Fruit fly (Drosophila melanogaster) whole organism, embryonic: ENCODE measurements around the gene red.
A peak's percentile ranks its signal among the peaks of the same experiment; 100 is the strongest.

Experiments
- Antp ChIP-seq: fragments of 200-800 bp; sonication (Bioruptor generic); optimal IDR thresholded peaks from 3 replicates; lab custom pipeline; 2016; ENCODE audit warnings: missing biosample characterization, missing genetic modification characterization
- CG10147 ChIP-seq: fragments of 200-800 bp; sonication (Bioruptor generic); optimal IDR thresholded peaks from 2 replicates; lab custom pipeline; 2019; ENCODE audit warnings: missing biosample characterization, mild to moderate bottlenecking, missing genetic modification characterization, moderate library complexity
- CG10959 ChIP-seq: fragments of 200-800 bp; sonication (Bioruptor generic); IDR thresholded peaks from 2 replicates; pipeline ENCODE4 v1.3.6; 2022; ENCODE audit warnings: missing biosample characterization, missing genetic modification characterization
- CG11723 ChIP-seq: fragments of 200-800 bp; sonication (Bioruptor generic); optimal IDR thresholded peaks from 2 replicates; lab custom pipeline; 2017; ENCODE audit warnings: missing biosample characterization, mild to moderate bottlenecking, missing genetic modification characterization
- CG12155 ChIP-seq: fragments of 200-800 bp; sonication (Bioruptor generic); optimal IDR thresholded peaks from 3 replicates; lab custom pipeline; 2016; ENCODE audit warnings: missing biosample characterization, missing genetic modification characterization
- CG12219 ChIP-seq: fragments of 200-800 bp; sonication (Bioruptor generic); optimal IDR thresholded peaks from 3 replicates; lab custom pipeline; 2018; ENCODE audit warnings: missing biosample characterization, mild to moderate bottlenecking, missing genetic modification characterization
- CG12236 ChIP-seq: fragments of 200-800 bp; sonication (Bioruptor generic); optimal IDR thresholded peaks from 2 replicates; lab custom pipeline; 2016; ENCODE audit warnings: missing biosample characterization, missing genetic modification characterization
- CG14667 ChIP-seq: fragments of 200-800 bp; sonication (Bioruptor generic); IDR thresholded peaks from 2 replicates; pipeline ENCODE4 v1.3.6; 2022; ENCODE audit warnings: missing biosample characterization, missing genetic modification characterization
- CG15269 ChIP-seq: fragments of 200-800 bp; sonication (Bioruptor generic); optimal IDR thresholded peaks from 2 replicates; lab custom pipeline; 2018; ENCODE audit warnings: missing biosample characterization, mild to moderate bottlenecking, missing genetic modification characterization, moderate library complexity
- CG15479 ChIP-seq: fragments of 200-800 bp; sonication (Bioruptor generic); optimal IDR thresholded peaks from 3 replicates; lab custom pipeline; 2019; ENCODE audit warnings: missing biosample characterization, mild to moderate bottlenecking, missing genetic modification characterization, moderate library complexity
- CG15514 ChIP-seq: fragments of 200-800 bp; sonication (Bioruptor generic); optimal IDR thresholded peaks from 3 replicates; lab custom pipeline; 2017; ENCODE audit warnings: missing biosample characterization, missing genetic modification characterization, mild to moderate bottlenecking, moderate library complexity, missing genetic modification reagents
- CG17612 ChIP-seq: fragments of 200-800 bp; sonication (Bioruptor generic); IDR thresholded peaks from 2 replicates; pipeline ENCODE4 v1.3.6; 2022; ENCODE audit warnings: missing biosample characterization, missing genetic modification characterization
- CG2199 ChIP-seq: fragments of 200-800 bp; sonication (Bioruptor generic); IDR thresholded peaks from 3 replicates; pipeline ENCODE4 v1.3.6; 2022; ENCODE audit warnings: missing biosample characterization, missing genetic modification characterization
- CG2678 ChIP-seq: fragments of 200-800 bp; sonication (Bioruptor generic); optimal IDR thresholded peaks from 3 replicates; lab custom pipeline; 2019; ENCODE audit warnings: missing biosample characterization, mild to moderate bottlenecking, missing genetic modification characterization, moderate library complexity
- CG31388 ChIP-seq: fragments of 200-800 bp; sonication (Bioruptor generic); optimal IDR thresholded peaks from 2 replicates; lab custom pipeline; 2016; ENCODE audit warnings: missing biosample characterization, missing genetic modification characterization
- CG3838 ChIP-seq: fragments of 200-800 bp; sonication (Bioruptor generic); optimal IDR thresholded peaks from 3 replicates; lab custom pipeline; 2016; ENCODE audit warnings: missing biosample characterization, missing genetic modification characterization
- CG4360 ChIP-seq: fragments of 200-800 bp; sonication (Bioruptor generic); IDR thresholded peaks from 2 replicates; pipeline ENCODE4 v1.3.6; 2022; ENCODE audit warnings: missing biosample characterization, missing genetic modification characterization
- CG5180 ChIP-seq: fragments of 200-800 bp; sonication (Bioruptor generic); optimal IDR thresholded peaks from 3 replicates; lab custom pipeline; 2017; ENCODE audit warnings: missing biosample characterization, missing genetic modification characterization, mild to moderate bottlenecking, moderate library complexity, missing genetic modification reagents
- CG6654 ChIP-seq: fragments of 200-800 bp; sonication (Bioruptor generic); optimal IDR thresholded peaks from 2 replicates; lab custom pipeline; 2017; ENCODE audit warnings: missing biosample characterization, mild to moderate bottlenecking, missing genetic modification characterization
- CG7786 ChIP-seq: fragments of 200-800 bp; sonication (Bioruptor generic); optimal IDR thresholded peaks from 2 replicates; lab custom pipeline; 2016; ENCODE audit warnings: missing biosample characterization, missing genetic modification characterization
- CG9727 ChIP-seq: fragments of 200-800 bp; sonication (Bioruptor generic); optimal IDR thresholded peaks from 3 replicates; lab custom pipeline; 2017; ENCODE audit warnings: missing biosample characterization, mild to moderate bottlenecking, missing genetic modification characterization
- CTCF ChIP-seq: fragments of 200-800 bp; sonication (Bioruptor generic); optimal IDR thresholded peaks from 2 replicates; lab custom pipeline; 2017; ENCODE audit warnings: missing biosample characterization, mild to moderate bottlenecking, missing genetic modification characterization, moderate library complexity
- Dref ChIP-seq: fragments of 200-800 bp; sonication (Bioruptor generic); IDR thresholded peaks from 2 replicates; pipeline ENCODE4 v1.3.6; 2022; ENCODE audit warnings: missing biosample characterization, missing genetic modification characterization
- Elba2 ChIP-seq: fragments of 200-800 bp; sonication (Bioruptor generic); optimal IDR thresholded peaks from 3 replicates; lab custom pipeline; 2016; ENCODE audit warnings: missing biosample characterization, missing genetic modification characterization
- HLH3B ChIP-seq: fragments of 200-800 bp; sonication (Bioruptor generic); IDR thresholded peaks from 2 replicates; pipeline ENCODE4 v1.3.6; 2022; ENCODE audit warnings: missing biosample characterization, missing genetic modification characterization
- Meics ChIP-seq: fragments of 200-800 bp; sonication (Bioruptor generic); optimal IDR thresholded peaks from 2 replicates; lab custom pipeline; 2017; ENCODE audit warnings: missing biosample characterization, mild to moderate bottlenecking, missing genetic modification characterization
- Optix ChIP-seq: fragments of 200-800 bp; sonication (Bioruptor generic); IDR thresholded peaks from 3 replicates; pipeline ENCODE4 v1.3.6; 2022; ENCODE audit warnings: missing biosample characterization, missing genetic modification characterization
- TFAM ChIP-seq: fragments of 200-800 bp; sonication (Bioruptor generic); optimal IDR thresholded peaks from 2 replicates; lab custom pipeline; 2017; ENCODE audit warnings: missing biosample characterization, missing genetic modification characterization, inconsistent platforms
- Xrp1 ChIP-seq: fragments of 200-800 bp; sonication (Bioruptor generic); IDR thresholded peaks from 2 replicates; pipeline ENCODE4 v1.3.6; 2022; ENCODE audit warnings: missing biosample characterization, missing genetic modification characterization
- ab ChIP-seq: fragments of 200-800 bp; sonication (Bioruptor generic); optimal IDR thresholded peaks from 2 replicates; lab custom pipeline; 2016; ENCODE audit warnings: missing biosample characterization, missing genetic modification characterization
- ato ChIP-seq: fragments of 200-800 bp; sonication (Bioruptor generic); IDR thresholded peaks from 2 replicates; pipeline ENCODE4 v1.3.6; 2022; ENCODE audit warnings: missing biosample characterization, missing genetic modification characterization; ENCODE audit not compliant: partially characterized antibody
- az2 ChIP-seq: fragments of 200-800 bp; sonication (Bioruptor generic); optimal IDR thresholded peaks from 3 replicates; lab custom pipeline; 2016; ENCODE audit warnings: missing biosample characterization, missing genetic modification characterization
- bab2 ChIP-seq: fragments of 200-800 bp; sonication (Bioruptor generic); optimal IDR thresholded peaks from 2 replicates; lab custom pipeline; 2016; ENCODE audit warnings: missing biosample characterization, missing genetic modification characterization
- bigmax ChIP-seq: fragments of 200-800 bp; sonication (Bioruptor generic); optimal IDR thresholded peaks from 2 replicates; lab custom pipeline; 2018; ENCODE audit warnings: missing biosample characterization, mild to moderate bottlenecking, missing genetic modification characterization
- cg ChIP-seq: fragments of 200-800 bp; sonication (Bioruptor generic); optimal IDR thresholded peaks from 3 replicates; lab custom pipeline; 2019; ENCODE audit warnings: missing biosample characterization, mild to moderate bottlenecking, missing genetic modification characterization, moderate library complexity
- dpn ChIP-seq, 2 experiments: fragments of 200-800 bp; sonication (Bioruptor generic); optimal IDR thresholded peaks; 3 replicates each; lab custom pipeline; 2016; ENCODE audit warnings: missing biosample characterization in 2 of 2, missing genetic modification characterization in 2 of 2
- dysf ChIP-seq: fragments of 200-800 bp; sonication (Bioruptor generic); IDR thresholded peaks from 3 replicates; pipeline ENCODE4 v1.3.6; 2022; ENCODE audit warnings: missing biosample characterization, missing genetic modification characterization
- eve ChIP-seq, 2 experiments: fragments of >200 bp; optimal IDR thresholded peaks; 2 replicates each; lab custom pipeline; 2017; ENCODE audit warnings: missing biosample characterization in 2 of 2, missing genetic modification characterization in 2 of 2
- exex ChIP-seq: fragments of 200-800 bp; sonication (Bioruptor generic); optimal IDR thresholded peaks from 4 replicates; lab custom pipeline; 2018; ENCODE audit warnings: missing biosample characterization, mild to moderate bottlenecking, missing genetic modification characterization, moderate library complexity
- fru ChIP-seq: fragments of >200 bp; optimal IDR thresholded peaks from 2 replicates; lab custom pipeline; 2017
- ftz-f1 ChIP-seq: fragments of 200-800 bp; sonication (Bioruptor generic); optimal IDR thresholded peaks from 2 replicates; lab custom pipeline; 2016; ENCODE audit warnings: missing biosample characterization, missing genetic modification characterization
- fu2 ChIP-seq: fragments of 200-800 bp; sonication (Bioruptor generic); optimal IDR thresholded peaks from 2 replicates; lab custom pipeline; 2016; ENCODE audit warnings: missing biosample characterization, missing genetic modification characterization
- gem ChIP-seq: fragments of 200-800 bp; sonication (Bioruptor generic); optimal IDR thresholded peaks from 2 replicates; lab custom pipeline; 2019; ENCODE audit warnings: missing biosample characterization, mild to moderate bottlenecking, missing genetic modification characterization, moderate library complexity
- onecut ChIP-seq: fragments of 200-800 bp; sonication (Bioruptor generic); IDR thresholded peaks from 2 replicates; pipeline ENCODE4 v1.3.6; 2022; ENCODE audit warnings: missing biosample characterization, missing genetic modification characterization
- pb ChIP-seq: fragments of 200-800 bp; sonication (Bioruptor generic); optimal IDR thresholded peaks from 3 replicates; lab custom pipeline; 2016; ENCODE audit warnings: missing biosample characterization, missing genetic modification characterization
- peb ChIP-seq: fragments of 200-800 bp; sonication (Bioruptor generic); IDR thresholded peaks from 2 replicates; pipeline ENCODE4 v1.3.6; 2022; ENCODE audit warnings: missing biosample characterization, missing genetic modification characterization
- pho ChIP-seq: fragments of 200-800 bp; sonication (Bioruptor generic); optimal IDR thresholded peaks from 2 replicates; lab custom pipeline; 2016; ENCODE audit warnings: missing biosample characterization, missing genetic modification characterization
- pum ChIP-seq: fragments of 200-800 bp; sonication (Bioruptor generic); optimal IDR thresholded peaks from 2 replicates; lab custom pipeline; 2016; ENCODE audit warnings: missing biosample characterization, missing genetic modification characterization
- stc ChIP-seq: fragments of 200-800 bp; sonication (Bioruptor generic); IDR thresholded peaks from 2 replicates; pipeline ENCODE4 v1.3.6; 2022; ENCODE audit warnings: missing biosample characterization, missing genetic modification characterization
- tin ChIP-seq: fragments of 200-800 bp; sonication (Bioruptor generic); optimal IDR thresholded peaks from 3 replicates; lab custom pipeline; 2016; ENCODE audit warnings: missing biosample characterization, missing genetic modification characterization
- tna ChIP-seq: fragments of 200-800 bp; sonication (Bioruptor generic); IDR thresholded peaks from 2 replicates; pipeline ENCODE4 v1.3.6; 2022; ENCODE audit warnings: missing biosample characterization, missing genetic modification characterization; ENCODE audit not compliant: partially characterized antibody
- yki ChIP-seq: fragments of >200 bp; optimal IDR thresholded peaks from 3 replicates; lab custom pipeline; 2018

Gene red

DNA sequence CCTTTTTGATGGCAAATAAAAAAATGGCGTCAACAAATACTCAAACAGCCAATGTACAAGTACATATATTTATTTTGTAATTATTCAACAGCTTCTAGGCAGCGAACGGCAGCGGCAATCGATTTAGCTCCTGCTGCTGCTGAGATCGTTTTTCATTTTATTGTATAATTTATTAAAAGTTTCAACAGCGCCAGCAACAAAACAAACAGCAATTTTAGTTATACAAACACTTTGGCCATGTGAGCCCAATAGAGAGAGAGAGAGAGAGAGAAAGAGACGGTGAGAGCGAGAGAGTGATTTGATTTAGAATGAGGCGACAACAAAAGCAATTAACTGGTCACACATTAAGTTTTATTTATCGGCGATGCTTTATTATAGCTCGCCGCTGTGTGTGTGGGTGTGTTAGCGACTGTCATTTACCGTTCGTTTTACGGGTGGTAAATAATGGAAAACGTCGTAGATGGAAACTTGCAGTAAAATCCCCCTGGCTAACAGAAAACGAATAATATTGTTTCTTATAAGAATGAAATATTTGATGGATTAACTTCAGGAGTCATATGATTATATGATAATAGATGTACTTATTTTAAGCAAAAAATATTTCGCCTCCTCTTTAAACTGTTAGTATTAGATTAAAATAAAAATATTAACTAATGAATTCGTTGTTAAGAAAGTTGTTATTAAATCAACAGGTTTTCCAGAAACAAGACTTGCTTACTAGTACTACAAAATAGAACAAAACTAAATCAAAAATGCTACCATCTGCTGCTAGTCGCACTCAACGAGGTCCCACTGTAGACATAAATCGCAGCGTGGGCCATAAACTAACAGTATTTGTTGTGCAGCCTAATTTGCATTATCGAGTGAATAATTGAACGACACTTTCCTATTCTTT lies 3.6 kb upstream of the red start (continued):
- TF ChIP-seq CG2199 (GFP tag; lab: Robert Waterston, UW): no peak
- peak; percentile 6 for TF ChIP-seq Meics
- no peak for TF ChIP-seq fu2 (GFP tag; lab: Kevin White, UChicago)
- TF ChIP-seq HLH3B (GFP tag; lab: Robert Waterston, UW): no peak
- TF ChIP-seq peb (GFP tag; lab: Robert Waterston, UW): no peak
- TF ChIP-seq ftz-f1 (GFP tag; lab: Kevin White, UChicago): no peak
- peak; percentile 45 for TF ChIP-seq gem
- TF ChIP-seq CG15514: peak; percentile 26
- peak; percentile 12 for TF ChIP-seq az2 (GFP tag; lab: Kevin White, UChicago)
- TF ChIP-seq stc (GFP tag; lab: Robert Waterston, UW): no peak
- TF ChIP-seq CG12236: no peak
- TF ChIP-seq yki (lab: Kevin White, UChicago): peak; percentile 2
- no peak for TF ChIP-seq Optix (GFP tag; lab: Robert Waterston, UW)
- TF ChIP-seq Xrp1: no peak
- TF ChIP-seq pb (GFP tag; lab: Kevin White, UChicago): no peak
- TF ChIP-seq eve (GFP tag; optimal IDR thresholded peaks at IDR 0.05; lab: Kevin White, UChicago): peak in 1 of 2 experiments; percentile 32
- TF ChIP-seq TFAM (GFP tag; lab: Kevin White, UChicago): no peak
- peak; percentile 25 for TF ChIP-seq CG10147 (GFP tag; lab: Kevin White, UChicago)
- TF ChIP-seq dysf (GFP tag; lab: Robert Waterston, UW): no peak
- peak; percentile 46 for TF ChIP-seq cg (GFP tag; lab: Kevin White, UChicago)
- no peak for TF ChIP-seq ato (GFP tag; lab: Robert Waterston, UW)
- TF ChIP-seq CTCF (GFP tag; lab: Kevin White, UChicago): no peak
- no peak for TF ChIP-seq pum (GFP tag; lab: Kevin White, UChicago)
- TF ChIP-seq fru: no peak
- peak in 1 of 2 experiments; percentile 5 for TF ChIP-seq dpn (GFP tag; optimal IDR thresholded peaks at IDR 0.05; lab: Kevin White, UChicago)
- TF ChIP-seq CG15269 (tag; lab: Kevin White, UChicago): peak; percentile 12
- no peak for TF ChIP-seq CG4360 (GFP tag; lab: Robert Waterston, UW)
- no peak for TF ChIP-seq CG6654 (GFP tag; lab: Kevin White, UChicago)
- no peak for TF ChIP-seq CG31388 (GFP tag; lab: Kevin White, UChicago)
- peak; percentile 77 for TF ChIP-seq exex
- no peak for TF ChIP-seq tin (GFP tag; lab: Kevin White, UChicago)
- no peak for TF ChIP-seq CG10959
- peak; percentile 14; the same call in 1 of the 2 replicates for TF ChIP-seq onecut (GFP tag; lab: Robert Waterston, UW)
- no peak for TF ChIP-seq Elba2
- no peak for TF ChIP-seq ab (GFP tag; lab: Kevin White, UChicago)
- no peak for TF ChIP-seq pho (GFP tag; lab: Kevin White, UChicago)
- no peak for TF ChIP-seq CG9727
- TF ChIP-seq CG3838 (GFP tag; lab: Kevin White, UChicago): peak; percentile 6
- TF ChIP-seq CG17612 (GFP tag; lab: Robert Waterston, UW): no peak
- no peak for TF ChIP-seq CG7786 (GFP tag; lab: Kevin White, UChicago)
- peak; percentile 5 for TF ChIP-seq CG12155
- no peak for TF ChIP-seq Dref
- no peak for TF ChIP-seq bigmax (GFP tag; lab: Kevin White, UChicago)
- TF ChIP-seq CG11723 (GFP tag; lab: Kevin White, UChicago): no peak
- peak; percentile 17 for TF ChIP-seq CG2678
- TF ChIP-seq bab2: no peak
- no peak for TF ChIP-seq tna (GFP tag; lab: Robert Waterston, UW)
- no peak for TF ChIP-seq CG15479 (GFP tag; lab: Kevin White, UChicago)
- no peak for TF ChIP-seq CG5180 (GFP tag; lab: Kevin White, UChicago)
- TF ChIP-seq CG12219 (GFP tag; lab: Kevin White, UChicago): no peak
- TF ChIP-seq CG14667 (GFP tag; lab: Robert Waterston, UW): no peak
- no peak for TF ChIP-seq Antp (GFP tag; lab: Kevin White, UChicago)
